Worm (Caenorhabditis elegans) whole organism, L2 larva: ENCODE results near the gene smf-1.
A peak's percentile ranks its signal among the peaks of the same experiment; 100 is the strongest.

ENCODE experiments used
- F13H6.1 ChIP-seq: sonication (generic microtip); optimal IDR thresholded peaks from 2 replicates; lab custom pipeline; 2016; ENCODE audit warnings: missing genetic modification characterization, missing compliant biosample characterization
- R02D3.7 ChIP-seq: fragments of 150-350 bp; optimal IDR thresholded peaks from 2 replicates; lab custom pipeline; 2014; ENCODE audit warnings: missing biosample characterization, missing genetic modification characterization
- Y55F3AM.14 ChIP-seq: fragments of 200-800 bp; sonication (Bioruptor generic); optimal IDR thresholded peaks from 2 replicates; lab custom pipeline; 2018; ENCODE audit warnings: mild to moderate bottlenecking, missing genetic modification characterization, missing compliant biosample characterization
- ZK546.5 ChIP-seq: sonication (generic microtip); optimal IDR thresholded peaks from 2 replicates; lab custom pipeline; 2017; ENCODE audit warnings: missing biosample characterization, missing genetic modification characterization
- aly-2 ChIP-seq: fragments of 150-350 bp; optimal IDR thresholded peaks from 2 replicates; lab custom pipeline; 2014; ENCODE audit warnings: missing biosample characterization, missing genetic modification characterization
- blmp-1 ChIP-seq: sonication (generic microtip); optimal IDR thresholded peaks from 2 replicates; lab custom pipeline; 2017; ENCODE audit warnings: missing genetic modification characterization, mild to moderate bottlenecking, missing compliant biosample characterization, antibody characterized with exemption, moderate library complexity; ENCODE audit not compliant: insufficient read depth
- ceh-16 ChIP-seq: fragments of 150-350 bp; optimal IDR thresholded peaks from 2 replicates; lab custom pipeline; 2014; ENCODE audit warnings: missing biosample characterization, missing genetic modification characterization
- ceh-82 ChIP-seq: fragments of 150-350 bp; optimal IDR thresholded peaks from 2 replicates; lab custom pipeline; 2014; ENCODE audit warnings: missing biosample characterization, missing genetic modification characterization
- dmd-4 ChIP-seq: sonication (generic microtip); optimal IDR thresholded peaks from 2 replicates; lab custom pipeline; 2017; ENCODE audit warnings: missing biosample characterization, missing genetic modification characterization
- egl-27 ChIP-seq: sonication (generic microtip); optimal IDR thresholded peaks from 3 replicates; lab custom pipeline; 2017; ENCODE audit warnings: missing biosample characterization, missing genetic modification reagents, missing genetic modification characterization
- elt-1 ChIP-seq: fragments of 150-350 bp; optimal IDR thresholded peaks from 2 replicates; lab custom pipeline; 2014; ENCODE audit warnings: missing biosample characterization, missing genetic modification characterization
- elt-3 ChIP-seq: sonication (generic microtip); optimal IDR thresholded peaks from 2 replicates; lab custom pipeline; 2017; ENCODE audit warnings: missing biosample characterization, missing genetic modification characterization
- fos-1 ChIP-seq: fragments of 150-350 bp; optimal IDR thresholded peaks from 2 replicates; lab custom pipeline; 2014; ENCODE audit warnings: missing biosample characterization, missing genetic modification characterization
- lin-11 ChIP-seq: fragments of 150-350 bp; sonication (generic microtip); optimal IDR thresholded peaks from 2 replicates; lab custom pipeline; 2014; ENCODE audit warnings: missing biosample characterization, missing genetic modification characterization, inconsistent platforms, mixed read lengths
- lin-13 ChIP-seq: fragments of 150-350 bp; optimal IDR thresholded peaks from 2 replicates; lab custom pipeline; 2014; ENCODE audit warnings: missing biosample characterization, missing genetic modification reagents, missing genetic modification characterization
- lsy-2 ChIP-seq, 2 experiments: fragments of 150-350 bp in 1 of 2; sonication (generic microtip) in 1 of 2; optimal IDR thresholded peaks; 2 replicates each; lab custom pipeline; 2014 to 2017; ENCODE audit warnings: missing biosample characterization in 2 of 2, missing genetic modification characterization in 2 of 2
- mab-5 ChIP-seq: fragments of 150-350 bp; optimal IDR thresholded peaks from 2 replicates; lab custom pipeline; 2014; ENCODE audit warnings: missing biosample characterization, missing genetic modification characterization
- mbf-1 ChIP-seq: sonication (generic microtip); optimal IDR thresholded peaks from 2 replicates; lab custom pipeline; 2017; ENCODE audit warnings: missing biosample characterization, missing genetic modification characterization
- nhr-12 ChIP-seq: fragments of 150-350 bp; optimal IDR thresholded peaks from 2 replicates; lab custom pipeline; 2014; ENCODE audit warnings: missing biosample characterization, missing genetic modification characterization
- nhr-129 ChIP-seq: fragments of 150-350 bp; optimal IDR thresholded peaks from 2 replicates; lab custom pipeline; 2014; ENCODE audit warnings: missing biosample characterization, missing genetic modification characterization
- nhr-25 ChIP-seq: fragments of 150-350 bp; sonication (generic microtip); optimal IDR thresholded peaks from 3 replicates; lab custom pipeline; 2014; ENCODE audit warnings: missing biosample characterization, missing genetic modification characterization
- nhr-6 ChIP-seq: fragments of 150-350 bp; optimal IDR thresholded peaks from 2 replicates; lab custom pipeline; 2014; ENCODE audit warnings: missing biosample characterization, missing genetic modification characterization
- sma-9 ChIP-seq, 2 experiments: fragments of 150-350 bp in 1 of 2; sonication (generic microtip) in 1 of 2; optimal IDR thresholded peaks; 2 replicates each; lab custom pipeline; 2014 to 2016; ENCODE audit warnings: missing genetic modification characterization in 2 of 2, mild to moderate bottlenecking in 1 of 2, missing biosample characterization in 1 of 2, missing compliant biosample characterization in 1 of 2, missing genetic modification reagents in 1 of 2, moderate library complexity in 1 of 2
- unc-55 ChIP-seq: fragments of 150-350 bp; sonication (generic microtip); optimal IDR thresholded peaks from 3 replicates; lab custom pipeline; 2014; ENCODE audit warnings: missing biosample characterization, missing genetic modification reagents, missing genetic modification characterization
- unc-62 ChIP-seq: fragments of 150-350 bp; optimal IDR thresholded peaks from 2 replicates; lab custom pipeline; 2014; ENCODE audit warnings: missing biosample characterization, missing genetic modification reagents, missing genetic modification characterization
- ztf-1 ChIP-seq: fragments of 200-800 bp; sonication (Bioruptor generic); conservative IDR thresholded peaks from 2 replicates; pipeline ENCODE4 v1.3.6; 2022; ENCODE audit warnings: missing genetic modification characterization, missing compliant biosample characterization
- ztf-11 ChIP-seq: sonication (generic microtip); optimal IDR thresholded peaks from 2 replicates; lab custom pipeline; 2017; ENCODE audit warnings: missing biosample characterization, missing genetic modification characterization
- ztf-4 ChIP-seq: fragments of 150-350 bp; optimal IDR thresholded peaks from 2 replicates; lab custom pipeline; 2014; ENCODE audit warnings: missing biosample characterization, missing genetic modification characterization

The smf-1 gene

ce11 chrX:6688953-6689562, 33.8 kb downstream of the smf-1 start (continued):
- TF ChIP-seq lin-11 (tag; lab: Kevin White, UChicago) (no peak), ZK546.5 (no peak), lsy-2 (tag; optimal IDR thresholded peaks at IDR 0.05; lab: Kevin White, UChicago) (no peak), aly-2 (no peak)

ce11 chrX:6687756-6688155, 35.1 kb downstream of the smf-1 start:
- TF ChIP-seq elt-1 (tag; lab: Kevin White, UChicago): no peak
- no peak for TF ChIP-seq elt-3 (tag; lab: Kevin White, UChicago)
- no peak for TF ChIP-seq Y55F3AM.14
- TF ChIP-seq nhr-12 (tag; lab: Kevin White, UChicago): no peak
- TF ChIP-seq blmp-1 (tag; lab: Kevin White, UChicago): no peak
- TF ChIP-seq mab-5 (tag; lab: Kevin White, UChicago): no peak
- TF ChIP-seq nhr-25: no peak
- TF ChIP-seq ztf-4 (tag; lab: Kevin White, UChicago): no peak
- no peak for TF ChIP-seq lin-13 (GFP tag; lab: Kevin White, UChicago)
- no peak for TF ChIP-seq dmd-4 (tag; lab: Kevin White, UChicago)
- TF ChIP-seq ztf-1 (GFP tag; lab: Robert Waterston, UW): no peak

ce11 chrX:6687345-6687744, 35.5 kb downstream of the smf-1 start:
- TF ChIP-seq elt-1 (tag; lab: Kevin White, UChicago): no peak
- TF ChIP-seq mab-5 (tag; lab: Kevin White, UChicago): peak; percentile 20

- TF ChIP-seq lin-11 (tag; lab: Kevin White, UChicago) (no peak), nhr-129 (tag; lab: Kevin White, UChicago) (no peak), blmp-1 (tag; lab: Kevin White, UChicago) (no peak), sma-9 (GFP tag; optimal IDR thresholded peaks at IDR 0.05; lab: Kevin White, UChicago) (no peak), sma-9 (tag; optimal IDR thresholded peaks at IDR 0.05; lab: Kevin White, UChicago) (no peak), elt-1 (tag; lab: Kevin White, UChicago) (no peak), nhr-6 (tag; lab: Kevin White, UChicago) (no peak), lsy-2 (tag; optimal IDR thresholded peaks at IDR 0.05; lab: Kevin White, UChicago) (no peak)
These were observed 40.2 kb downstream of the smf-1 start, which contains the start of gene F38B6.8 for ce11 chrX:6682683-6683082. Gene F38B6.8 (minus strand): TSS chrX:6682783.

- TF ChIP-seq fos-1 (tag; lab: Kevin White, UChicago) (peak; percentile 75), F13H6.1 (tag; lab: Kevin White, UChicago) (no peak)
These were observed 48.4 kb downstream of the smf-1 start, which contains the start of gene F38B6.4 for ce11 chrX:6674333-6674919. Gene F38B6.4 (plus strand): TSS chrX:6674869.

ce11 chrX:6672519-6672918, 50.3 kb downstream of the smf-1 start, which contains the start of gene col-172:
Gene col-172 (plus strand): TSS chrX:6672819.
- TF ChIP-seq mbf-1 (tag; lab: Kevin White, UChicago): no peak
- no peak for TF ChIP-seq unc-62 (GFP tag; lab: Kevin White, UChicago)
- TF ChIP-seq unc-55: no peak
- TF ChIP-seq nhr-129 (tag; lab: Kevin White, UChicago): no peak
- TF ChIP-seq mab-5 (tag; lab: Kevin White, UChicago): no peak
- no peak for TF ChIP-seq sma-9 (GFP tag; optimal IDR thresholded peaks at IDR 0.05; lab: Kevin White, UChicago)
- no peak for TF ChIP-seq sma-9 (tag; optimal IDR thresholded peaks at IDR 0.05; lab: Kevin White, UChicago)
- TF ChIP-seq R02D3.7 (tag; lab: Kevin White, UChicago): no peak
- TF ChIP-seq aly-2: no peak

- TF ChIP-seq ceh-16 (peak; percentile 57), lin-11 (tag; lab: Kevin White, UChicago) (no peak), R02D3.7 (tag; lab: Kevin White, UChicago) (no peak), nhr-129 (tag; lab: Kevin White, UChicago) (no peak), nhr-25 (no peak), sma-9 (GFP tag; optimal IDR thresholded peaks at IDR 0.05; lab: Kevin White, UChicago) (peak; percentile 21), sma-9 (tag; optimal IDR thresholded peaks at IDR 0.05; lab: Kevin White, UChicago) (no peak), egl-27 (tag; lab: Kevin White, UChicago) (no peak), ceh-82 (no peak), elt-1 (tag; lab: Kevin White, UChicago) (peak; percentile 32), lin-13 (GFP tag; lab: Kevin White, UChicago) (no peak), ztf-11 (tag; lab: Kevin White, UChicago) (no peak)
These were observed 51.1 kb downstream of the smf-1 start for ce11 chrX:6671717-6672116.
